Fruit fly (Drosophila melanogaster) whole organism, embryonic: ENCODE data around the gene CG13029.

Experiments used
- ATbp ChIP-seq: fragments of 200-800 bp; sonication (Bioruptor generic); optimal IDR thresholded peaks from 2 replicates; lab custom pipeline; 2017; ENCODE audit warnings: missing biosample characterization, mild to moderate bottlenecking, missing genetic modification characterization, missing genetic modification reagents
- Awh ChIP-seq: fragments of 200-800 bp; sonication (Bioruptor generic); IDR thresholded peaks from 2 replicates; pipeline ENCODE4, ENCODE4 v1.3.6; 2022; ENCODE audit warnings: missing biosample characterization, missing genetic modification characterization
- CG10147 ChIP-seq: fragments of 200-800 bp; sonication (Bioruptor generic); optimal IDR thresholded peaks from 2 replicates; lab custom pipeline; 2019; ENCODE audit warnings: missing biosample characterization, mild to moderate bottlenecking, missing genetic modification characterization, moderate library complexity
- CG11093 ChIP-seq: fragments of 200-800 bp; sonication (Bioruptor generic); IDR thresholded peaks from 3 replicates; pipeline ENCODE4 v1.3.6; 2022; ENCODE audit warnings: missing biosample characterization, missing genetic modification characterization
- CG11696 ChIP-seq: fragments of 200-800 bp; sonication (Bioruptor generic); IDR thresholded peaks from 2 replicates; pipeline ENCODE4 v1.3.6; 2022; ENCODE audit warnings: missing biosample characterization, missing genetic modification characterization
- CG14441 ChIP-seq: fragments of 200-800 bp; sonication (Bioruptor generic); IDR thresholded peaks from 2 replicates; pipeline ENCODE4 v1.3.6; 2022; ENCODE audit warnings: missing biosample characterization, missing genetic modification characterization
- CG14965 ChIP-seq: fragments of 200-800 bp; sonication (Bioruptor generic); optimal IDR thresholded peaks from 2 replicates; lab custom pipeline; 2016; ENCODE audit warnings: missing biosample characterization, missing genetic modification characterization, borderline replicate concordance
- CG1602 ChIP-seq: fragments of 200-800 bp; sonication (Bioruptor generic); optimal IDR thresholded peaks from 3 replicates; lab custom pipeline; 2016; ENCODE audit warnings: missing biosample characterization, missing genetic modification characterization
- CG1603 ChIP-seq: fragments of 200-800 bp; sonication (Bioruptor generic); optimal IDR thresholded peaks from 2 replicates; lab custom pipeline; 2019; ENCODE audit warnings: missing biosample characterization, mild to moderate bottlenecking, missing genetic modification characterization, moderate library complexity
- CG3163 ChIP-seq: fragments of 200-800 bp; sonication (Bioruptor generic); optimal IDR thresholded peaks from 3 replicates; lab custom pipeline; 2016; ENCODE audit warnings: missing biosample characterization, missing genetic modification characterization
- CG32767 ChIP-seq: fragments of 200-800 bp; sonication (Bioruptor generic); IDR thresholded peaks from 2 replicates; pipeline ENCODE4 v1.3.6; 2022; ENCODE audit warnings: missing biosample characterization, missing genetic modification characterization
- CG3847 ChIP-seq: fragments of 200-800 bp; sonication (Bioruptor generic); IDR thresholded peaks from 2 replicates; pipeline ENCODE4 v1.3.6; 2022; ENCODE audit warnings: missing biosample characterization, missing genetic modification characterization
- CG43689 ChIP-seq: fragments of 200-800 bp; sonication (Bioruptor generic); IDR thresholded peaks from 2 replicates; pipeline ENCODE4 v1.3.6; 2022; ENCODE audit warnings: missing biosample characterization, missing genetic modification characterization
- CG4424 ChIP-seq: fragments of 200-800 bp; sonication (Bioruptor generic); optimal IDR thresholded peaks from 3 replicates; lab custom pipeline; 2016; ENCODE audit warnings: missing biosample characterization, missing genetic modification characterization
- CG5245 ChIP-seq: fragments of 200-800 bp; sonication (Bioruptor generic); optimal IDR thresholded peaks from 3 replicates; lab custom pipeline; 2016; ENCODE audit warnings: missing biosample characterization, missing genetic modification characterization
- CG6791 ChIP-seq: fragments of 200-800 bp; sonication (Bioruptor generic); IDR thresholded peaks from 3 replicates; pipeline ENCODE4 v1.3.6; 2022; ENCODE audit warnings: missing biosample characterization, missing genetic modification characterization; ENCODE audit not compliant: partially characterized antibody
- CG8290 ChIP-seq, 3 experiments: fragments of 200-800 bp; sonication (Bioruptor generic); optimal IDR thresholded peaks; 2 replicates each; lab custom pipeline; 2016 to 2019; ENCODE audit warnings: missing biosample characterization in 3 of 3, missing genetic modification characterization in 3 of 3, mild to moderate bottlenecking in 2 of 3, moderate library complexity in 1 of 3
- CG9817 ChIP-seq: fragments of 200-800 bp; sonication (Bioruptor generic); optimal IDR thresholded peaks from 2 replicates; lab custom pipeline; 2018; ENCODE audit warnings: missing biosample characterization, mild to moderate bottlenecking, missing genetic modification characterization, moderate library complexity
- CG9876 ChIP-seq: fragments of 200-800 bp; sonication (Bioruptor generic); optimal IDR thresholded peaks from 2 replicates; lab custom pipeline; 2016; ENCODE audit warnings: missing biosample characterization, missing genetic modification characterization
- E2f2 ChIP-seq: fragments of 200-800 bp; sonication (Bioruptor generic); IDR thresholded peaks from 2 replicates; pipeline ENCODE4 v1.3.6; 2022; ENCODE audit warnings: missing biosample characterization, missing genetic modification characterization
- GATAe ChIP-seq: fragments of 200-800 bp; sonication (Bioruptor generic); conservative IDR thresholded peaks from 2 replicates; pipeline ENCODE4 v1.3.6; 2022; ENCODE audit warnings: missing biosample characterization, missing genetic modification characterization
- HLHmδ ChIP-seq: fragments of 200-800 bp; sonication (Bioruptor generic); optimal IDR thresholded peaks from 2 replicates; lab custom pipeline; 2018; ENCODE audit warnings: missing biosample characterization, mild to moderate bottlenecking, missing genetic modification characterization, moderate library complexity
- Hsf ChIP-seq: fragments of 200-800 bp; sonication (Bioruptor generic); optimal IDR thresholded peaks from 3 replicates; lab custom pipeline; 2016; ENCODE audit warnings: missing biosample characterization, missing genetic modification characterization
- Lhr ChIP-seq: fragments of 200-800 bp; sonication (Bioruptor generic); optimal IDR thresholded peaks from 3 replicates; lab custom pipeline; 2017; ENCODE audit warnings: mild to moderate bottlenecking, missing biosample characterization, missing genetic modification reagents, missing genetic modification characterization
- Meics ChIP-seq: fragments of 200-800 bp; sonication (Bioruptor generic); optimal IDR thresholded peaks from 2 replicates; lab custom pipeline; 2017; ENCODE audit warnings: missing biosample characterization, mild to moderate bottlenecking, missing genetic modification characterization
- NfI ChIP-seq: fragments of 200-800 bp; sonication (Bioruptor generic); optimal IDR thresholded peaks from 3 replicates; lab custom pipeline; 2018; ENCODE audit warnings: missing biosample characterization, mild to moderate bottlenecking, missing genetic modification characterization, moderate library complexity
- Sin3A ChIP-seq: fragments of >200 bp; optimal IDR thresholded peaks from 2 replicates; lab custom pipeline; 2018
- Sry-δ ChIP-seq: fragments of 200-800 bp; sonication (Bioruptor generic); optimal IDR thresholded peaks from 2 replicates; lab custom pipeline; 2016; ENCODE audit warnings: missing biosample characterization, missing genetic modification characterization
- Ssrp ChIP-seq: fragments of 200-800 bp; sonication (Bioruptor generic); optimal IDR thresholded peaks from 2 replicates; lab custom pipeline; 2018; ENCODE audit warnings: missing biosample characterization, mild to moderate bottlenecking, missing genetic modification characterization, moderate library complexity
- Taf1 ChIP-seq: fragments of 200-800 bp; sonication (Bioruptor generic); IDR thresholded peaks from 2 replicates; pipeline ENCODE4 v1.3.6; 2022; ENCODE audit warnings: missing biosample characterization, missing genetic modification characterization
- az2 ChIP-seq: fragments of 200-800 bp; sonication (Bioruptor generic); optimal IDR thresholded peaks from 3 replicates; lab custom pipeline; 2016; ENCODE audit warnings: missing biosample characterization, missing genetic modification characterization
- bcd ChIP-seq: fragments of 200-800 bp; sonication (Bioruptor generic); optimal IDR thresholded peaks from 2 replicates; lab custom pipeline; 2017; ENCODE audit warnings: missing biosample characterization, mild to moderate bottlenecking, missing genetic modification characterization
- chif ChIP-seq, 2 experiments: fragments of 200-800 bp; sonication (Bioruptor generic); optimal IDR thresholded peaks; 3 replicates each; lab custom pipeline; 2016; ENCODE audit warnings: missing biosample characterization in 2 of 2, missing genetic modification characterization in 2 of 2
- croc ChIP-seq: fragments of 200-800 bp; sonication (Bioruptor generic); conservative IDR thresholded peaks from 3 replicates; pipeline ENCODE4 v1.3.6; 2022; ENCODE audit warnings: missing biosample characterization, missing genetic modification characterization
- cwo ChIP-seq: fragments of 200-800 bp; sonication (Bioruptor generic); optimal IDR thresholded peaks from 3 replicates; lab custom pipeline; 2017; ENCODE audit warnings: missing biosample characterization, missing genetic modification characterization, mild to moderate bottlenecking, moderate library complexity, missing genetic modification reagents
- fd96Cb ChIP-seq: fragments of 200-800 bp; sonication (Bioruptor generic); optimal IDR thresholded peaks from 2 replicates; lab custom pipeline; 2018; ENCODE audit warnings: missing biosample characterization, mild to moderate bottlenecking, missing genetic modification characterization, moderate library complexity
- gfzf ChIP-seq: fragments of 200-800 bp; sonication (Bioruptor generic); optimal IDR thresholded peaks from 2 replicates; lab custom pipeline; 2016; ENCODE audit warnings: missing biosample characterization, mild to moderate bottlenecking, missing genetic modification characterization, moderate library complexity
- gsb-n ChIP-seq: fragments of 200-800 bp; sonication (Bioruptor generic); optimal IDR thresholded peaks from 3 replicates; lab custom pipeline; 2018; ENCODE audit warnings: missing biosample characterization, mild to moderate bottlenecking, missing genetic modification characterization
- h ChIP-seq: fragments of >200 bp; optimal IDR thresholded peaks from 2 replicates; lab custom pipeline; 2017
- nerfin-2 ChIP-seq: fragments of 200-800 bp; sonication (Bioruptor generic); IDR thresholded peaks from 2 replicates; pipeline ENCODE4 v1.3.6; 2022; ENCODE audit warnings: missing biosample characterization, missing genetic modification characterization; ENCODE audit not compliant: partially characterized antibody
- ranshi ChIP-seq: fragments of 200-800 bp; sonication (Bioruptor generic); IDR thresholded peaks from 2 replicates; pipeline ENCODE4 v1.3.6; 2022; ENCODE audit warnings: missing biosample characterization, missing genetic modification characterization
- ro ChIP-seq: fragments of 200-800 bp; sonication (Bioruptor generic); IDR thresholded peaks from 2 replicates; pipeline ENCODE4 v1.3.6; 2022; ENCODE audit warnings: missing biosample characterization, missing genetic modification characterization
- row ChIP-seq: fragments of 200-800 bp; sonication (Bioruptor generic); IDR thresholded peaks from 3 replicates; pipeline ENCODE4 v1.3.6; 2022; ENCODE audit warnings: missing biosample characterization, missing genetic modification characterization
- sens ChIP-seq: fragments of 200-800 bp; sonication (Bioruptor generic); peaks from one replicate; lab custom pipeline; 2016; ENCODE audit warnings: missing biosample characterization, missing genetic modification characterization
- slbo ChIP-seq: fragments of 200-800 bp; sonication (Bioruptor generic); IDR thresholded peaks from 2 replicates; pipeline ENCODE4 v1.3.6; 2022; ENCODE audit warnings: missing biosample characterization, missing genetic modification characterization
- slou ChIP-seq: fragments of 200-800 bp; sonication (Bioruptor generic); optimal IDR thresholded peaks from 3 replicates; lab custom pipeline; 2016; ENCODE audit warnings: missing biosample characterization, missing genetic modification characterization
- toy ChIP-seq: fragments of 200-800 bp; sonication (Bioruptor generic); IDR thresholded peaks from 2 replicates; pipeline ENCODE4 v1.3.6; 2022; ENCODE audit warnings: missing biosample characterization, missing genetic modification characterization
- twi ChIP-seq: fragments of 200-800 bp; optimal IDR thresholded peaks from 2 replicates; lab custom pipeline; 2019; ENCODE audit warnings: missing biosample characterization, mild to moderate bottlenecking, missing genetic modification characterization, moderate library complexity
- unpg ChIP-seq: fragments of 200-800 bp; sonication (Bioruptor generic); optimal IDR thresholded peaks from 3 replicates; lab custom pipeline; 2018; ENCODE audit warnings: missing biosample characterization, mild to moderate bottlenecking, missing genetic modification characterization, moderate library complexity
- wek ChIP-seq: fragments of 200-800 bp; sonication (Bioruptor generic); optimal IDR thresholded peaks from 3 replicates; lab custom pipeline; 2018; ENCODE audit warnings: missing biosample characterization, mild to moderate bottlenecking, missing genetic modification characterization, moderate library complexity
- zen2 ChIP-seq: fragments of 200-800 bp; sonication (Bioruptor generic); IDR thresholded peaks from 3 replicates; pipeline ENCODE4 v1.3.6; 2022; ENCODE audit warnings: missing biosample characterization, missing genetic modification characterization; ENCODE audit not compliant: partially characterized antibody

Gene CG13029

dm6 chr3L:16872487-16872955 lies 12.1 kb downstream of the CG13029 start (continued):
- TF ChIP-seq CG11093 (GFP tag; lab: Robert Waterston, UW) (no peak), toy (no peak), bcd (peak; percentile 65), CG8290 (GFP tag; optimal IDR thresholded peaks at IDR 0.05; lab: Kevin White, UChicago) (no peak), CG8290 (tag; optimal IDR thresholded peaks at IDR 0.05; lab: Kevin White, UChicago) (peak in 1 of 2 experiments; percentile 70), CG11696 (GFP tag; lab: Robert Waterston, UW) (peak; percentile 77), fd96Cb (tag; lab: Kevin White, UChicago) (peak; percentile 72), NfI (GFP tag; lab: Kevin White, UChicago) (peak; percentile 57), CG32767 (no peak), slou (GFP tag; lab: Kevin White, UChicago) (no peak), CG10147 (peak; percentile 75), CG9876 (GFP tag; lab: Kevin White, UChicago) (peak; percentile 24), Awh (GFP tag; lab: Robert Waterston, UW) (0 out of 2 replicates have a peak, but pooled peaks have one; percentile 9), nerfin-2 (GFP tag; lab: Robert Waterston, UW) (no peak), cwo (GFP tag; lab: Kevin White, UChicago) (peak; percentile 64), croc (GFP tag; lab: Robert Waterston, UW) (peak; percentile 31; the same call in 2 of the 3 replicates), gfzf (no peak), CG14965 (no peak), CG1602 (GFP tag; lab: Kevin White, UChicago) (peak; percentile 34), Meics (GFP tag; lab: Kevin White, UChicago) (peak; percentile 78), CG6791 (GFP tag; lab: Robert Waterston, UW) (no peak), CG5245 (GFP tag; lab: Kevin White, UChicago) (peak; percentile 43), ranshi (peak; percentile 53; the same call in 1 of the 2 replicates), row (GFP tag; lab: Robert Waterston, UW) (peak; percentile 74), CG3163 (no peak), h (no peak), ATbp (GFP tag; lab: Kevin White, UChicago) (peak; percentile 61), Sry-δ (peak; percentile 41), HLHmδ (GFP tag; lab: Kevin White, UChicago) (no peak), gsb-n (tag; lab: Kevin White, UChicago) (peak; percentile 59), Sin3A (lab: Kevin White, UChicago) (no peak), Taf1 (GFP tag; lab: Robert Waterston, UW) (no peak), Hsf (peak; percentile 75), slbo (GFP tag; lab: Robert Waterston, UW) (no peak; the same call in none of the 2 replicates), twi (tag; lab: Kevin White, UChicago) (peak; percentile 54), GATAe (no peak), E2f2 (GFP tag; lab: Robert Waterston, UW) (0 out of 2 replicates have a peak, but pooled peaks have one; percentile 39), sens (GFP tag; lab: Kevin White, UChicago) (peak; percentile 87), ro (no peak), CG4424 (GFP tag; lab: Kevin White, UChicago) (peak; percentile 54), wek (GFP tag; lab: Kevin White, UChicago) (peak; percentile 54), Lhr (GFP tag; lab: Kevin White, UChicago) (peak; percentile 7), Ssrp (tag; lab: Kevin White, UChicago) (peak; percentile 72), CG3847 (GFP tag; lab: Robert Waterston, UW) (peak; percentile 25; the same call in 1 of the 2 replicates), az2 (peak; percentile 63), unpg (GFP tag; lab: Kevin White, UChicago) (peak; percentile 79), chif (GFP tag; optimal IDR thresholded peaks at IDR 0.05; lab: Kevin White, UChicago) (peak; percentile 47 to 57), zen2 (GFP tag; lab: Robert Waterston, UW) (no peak), CG43689 (GFP tag; lab: Robert Waterston, UW) (no peak), CG1603 (tag; lab: Kevin White, UChicago) (peak; percentile 62), CG14441 (GFP tag; lab: Robert Waterston, UW) (no peak), CG9817 (tag; lab: Kevin White, UChicago) (peak; percentile 64)
